Worm (Caenorhabditis elegans) whole organism, L4 larva: ENCODE data around the gene R02D5.10.

Source experiments
- aly-2 ChIP-seq: sonication (generic microtip); optimal IDR thresholded peaks from 2 replicates; lab custom pipeline; 2018; ENCODE audit warnings: missing biosample characterization, missing genetic modification characterization
- ceh-28 ChIP-seq: fragments of 150-350 bp; optimal IDR thresholded peaks from 2 replicates; lab custom pipeline; 2014; ENCODE audit warnings: missing biosample characterization, missing genetic modification reagents, missing genetic modification characterization
- ceh-44 ChIP-seq: fragments of 200-800 bp; sonication (Bioruptor generic); IDR thresholded peaks from 2 replicates; pipeline ENCODE4 v1.3.6; 2022; ENCODE audit warnings: missing genetic modification reagents, missing genetic modification characterization, missing compliant biosample characterization
- dve-1 ChIP-seq: sonication (generic microtip); optimal IDR thresholded peaks from 2 replicates; lab custom pipeline; 2017; ENCODE audit warnings: antibody characterized with exemption, mild to moderate bottlenecking, missing genetic modification characterization, missing compliant biosample characterization; ENCODE audit not compliant: insufficient read depth
- egl-27 ChIP-seq: sonication (generic microtip); optimal IDR thresholded peaks from 3 replicates; lab custom pipeline; 2017; ENCODE audit warnings: missing biosample characterization, missing genetic modification reagents, missing genetic modification characterization
- egl-43 ChIP-seq: fragments of 200-800 bp; sonication (Bioruptor generic); IDR thresholded peaks from 2 replicates; pipeline ENCODE4 v1.3.6; 2022; ENCODE audit warnings: missing genetic modification reagents, missing genetic modification characterization, missing compliant biosample characterization
- fkh-10 ChIP-seq: fragments of 150-350 bp; optimal IDR thresholded peaks from 2 replicates; lab custom pipeline; 2014; ENCODE audit warnings: missing biosample characterization, missing genetic modification reagents, missing genetic modification characterization
- fos-1 ChIP-seq: fragments of 150-350 bp; optimal IDR thresholded peaks from 2 replicates; lab custom pipeline; 2014; ENCODE audit warnings: missing biosample characterization, missing genetic modification characterization
- lir-3 ChIP-seq: sonication (generic microtip); optimal IDR thresholded peaks from 2 replicates; lab custom pipeline; 2016; ENCODE audit warnings: mild to moderate bottlenecking, missing genetic modification characterization, missing compliant biosample characterization
- mep-1 ChIP-seq: fragments of 150-350 bp; sonication (generic microtip); optimal IDR thresholded peaks from 3 replicates; lab custom pipeline; 2014; ENCODE audit warnings: missing biosample characterization, missing genetic modification characterization
- nhr-11 ChIP-seq: fragments of 150-350 bp; optimal IDR thresholded peaks from 2 replicates; lab custom pipeline; 2014; ENCODE audit warnings: missing biosample characterization, missing genetic modification characterization
- nhr-25 ChIP-seq: sonication (generic microtip); optimal IDR thresholded peaks from 2 replicates; lab custom pipeline; 2017; ENCODE audit warnings: missing genetic modification characterization, mild to moderate bottlenecking, missing compliant biosample characterization, antibody characterized with exemption, moderate library complexity, borderline replicate concordance; ENCODE audit not compliant: insufficient read depth
- nhr-42 ChIP-seq: fragments of 200-800 bp; sonication (Bioruptor generic); IDR thresholded peaks from 2 replicates; pipeline ENCODE4 v1.3.6; 2022; ENCODE audit warnings: missing genetic modification characterization, missing compliant biosample characterization

DNA sequence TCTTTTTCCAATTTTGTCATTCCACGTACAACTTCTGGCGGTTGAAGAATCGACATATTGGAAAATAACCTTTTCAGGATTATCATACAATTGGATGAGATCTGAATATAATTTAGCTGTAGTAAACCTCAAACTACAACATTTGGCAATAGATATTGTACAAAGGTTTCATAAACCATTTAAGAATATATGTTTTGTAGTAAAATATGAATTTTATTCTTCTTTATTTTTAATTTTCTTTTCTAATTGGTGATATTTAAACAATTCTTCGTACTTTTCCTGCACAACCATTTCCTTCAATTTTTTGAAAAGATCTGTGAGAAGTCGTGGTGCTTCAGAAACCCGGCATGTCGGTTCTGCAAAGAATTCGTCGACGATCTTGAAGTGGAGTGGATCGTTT, 38.9 kb downstream of the R02D5.10 start, which contains the start of gene C53A5.17:
- no peak for TF ChIP-seq nhr-11
- no peak for TF ChIP-seq lir-3
- TF ChIP-seq nhr-42 (GFP tag; lab: Robert Waterston, UW), result no peak
- no peak for TF ChIP-seq egl-43 (GFP tag; lab: Robert Waterston, UW)
- no peak for TF ChIP-seq ceh-44 (GFP tag; lab: Robert Waterston, UW)
- TF ChIP-seq dve-1, result no peak
- TF ChIP-seq nhr-25 (tag; lab: Kevin White, UChicago), result no peak
- TF ChIP-seq fos-1, result no peak
- TF ChIP-seq ceh-28 (tag; lab: Kevin White, UChicago), result no peak
- TF ChIP-seq aly-2 (tag; lab: Kevin White, UChicago), result no peak
- TF ChIP-seq fkh-10 (GFP tag; lab: Kevin White, UChicago), result no peak
- TF ChIP-seq mep-1 (tag; lab: Kevin White, UChicago), result no peak
- TF ChIP-seq egl-27 (tag; lab: Kevin White, UChicago), result no peak
